Fruit fly (Drosophila melanogaster): Measurements from ENCODE around the gene CG14232.
A peak's percentile ranks its signal among the peaks of the same experiment; 100 is the strongest.

CG14232 gene

dm6 chrX:19667444-19668104, 36.5 kb downstream of the CG14232 start:
- TF ChIP-seq noc (tag; optimal IDR thresholded peaks at IDR 0.05) = no peak

dm6 chrX:19666991-19667409, 37.1 kb downstream of the CG14232 start, which contains the start of gene Zw:
Zw (plus strand) TSS chrX:19667252.
- peak; percentile 26 for TF ChIP-seq noc (tag; optimal IDR thresholded peaks at IDR 0.05)

dm6 chrX:19665684-19666141, 38.3 kb downstream of the CG14232 start:
- peak; percentile 30 for TF ChIP-seq noc (tag; optimal IDR thresholded peaks at IDR 0.05)

- no peak for TF ChIP-seq noc (tag; optimal IDR thresholded peaks at IDR 0.05)
Measured at dm6 chrX:19663859-19664728, 40.0 kb downstream of the CG14232 start, which contains the start of the genes CG14223 and Ssu72. CG14223 (minus strand) TSS chrX:19663971. Ssu72 (plus strand) TSS chrX:19664561.

dm6 chrX:19663196-19663858, 40.7 kb downstream of the CG14232 start:
- no peak for TF ChIP-seq noc (tag; optimal IDR thresholded peaks at IDR 0.05)

- no peak for TF ChIP-seq noc (tag; optimal IDR thresholded peaks at IDR 0.05)
Measured at dm6 chrX:19662583-19663195, 41.4 kb downstream of the CG14232 start.
